Worm (Caenorhabditis elegans): ENCODE measurements around the gene Y39B6A.10.

DNA sequence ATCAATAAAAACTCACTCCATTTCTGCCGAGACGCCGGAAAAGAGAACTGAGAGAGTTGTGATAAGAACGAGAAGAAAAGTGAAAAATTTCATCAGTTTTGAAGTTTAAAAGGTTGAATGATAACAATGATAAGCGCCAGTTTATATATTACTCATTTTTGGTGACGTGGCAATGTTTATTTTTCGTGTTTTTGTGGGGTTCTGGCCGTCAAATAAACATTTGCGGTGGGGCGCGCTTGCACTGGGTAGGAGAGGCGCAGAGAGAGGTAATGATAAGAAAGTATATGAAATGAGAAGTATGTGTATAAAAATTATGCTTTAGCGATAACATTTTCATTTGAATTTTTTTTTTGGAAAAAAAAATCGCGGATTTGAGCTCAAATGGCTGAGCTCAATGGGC, 25.3 kb upstream of the Y39B6A.10 start, which contains the start of gene Y39B6A.5:
- no peak for TF ChIP-seq lin-13 (tag; optimal IDR thresholded peaks at IDR 0.05)
- TF ChIP-seq unc-39 (tag; optimal IDR thresholded peaks at IDR 0.05), result no peak
- TF ChIP-seq pha-4 (tag; optimal IDR thresholded peaks at IDR 0.05), result no peak
- TF ChIP-seq mab-5 (tag; optimal IDR thresholded peaks at IDR 0.05), result no peak
- no peak for TF ChIP-seq elt-3 (tag; optimal IDR thresholded peaks at IDR 0.05)
- no peak for TF ChIP-seq nhr-12 (tag; optimal IDR thresholded peaks at IDR 0.05)
- no peak for TF ChIP-seq nhr-76 (tag; optimal IDR thresholded peaks at IDR 0.05)
- no peak for TF ChIP-seq lsy-2 (tag; optimal IDR thresholded peaks at IDR 0.05)
- TF ChIP-seq nhr-237 (tag; optimal IDR thresholded peaks at IDR 0.05), result no peak

Data from whole organism, mixed stage, embryonic.